Fruit fly (Drosophila melanogaster): ENCODE data around the gene Eip74EF.

DNA sequence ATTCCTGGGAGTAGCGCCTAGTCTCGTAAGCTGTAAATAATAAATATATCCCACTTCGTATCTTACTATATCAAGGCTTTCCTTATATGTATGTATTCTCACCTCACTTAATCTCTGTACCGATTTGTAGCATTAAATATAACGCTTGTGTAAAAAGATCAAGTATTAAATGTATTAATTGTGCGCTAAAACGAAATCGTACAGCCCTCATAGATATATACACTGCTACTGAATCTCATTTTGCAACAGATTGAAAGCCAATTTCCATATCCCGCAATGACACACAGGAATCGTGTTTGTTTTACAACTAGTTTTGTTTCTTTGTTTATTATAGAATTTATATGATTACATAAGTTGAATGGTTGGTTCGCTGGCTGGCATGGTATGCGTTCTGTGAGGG is 18.7 kb upstream of the Eip74EF start:
- TF ChIP-seq CG17806 (tag; optimal IDR thresholded peaks at IDR 0.05) (no peak), Ets98B (GFP tag; IDR thresholded peaks at IDR 0.05) (no peak), gl (tag; optimal IDR thresholded peaks at IDR 0.05) (no peak), fd96Ca (GFP tag; IDR thresholded peaks at IDR 0.05) (no peak), CG15710 (tag; optimal IDR thresholded peaks at IDR 0.05) (no peak), EcR (GFP tag; optimal IDR thresholded peaks at IDR 0.05) (peak; percentile 23), CG8301 (tag; optimal IDR thresholded peaks at IDR 0.05) (no peak), CG32121 (GFP tag; IDR thresholded peaks at IDR 0.05) (no peak), Snoo (tag; optimal IDR thresholded peaks at IDR 0.05) (no peak), Pif1A (GFP tag; optimal IDR thresholded peaks at IDR 0.05) (no peak), Pif1B (GFP tag; optimal IDR thresholded peaks at IDR 0.05) (no peak), CG8159 (tag; optimal IDR thresholded peaks at IDR 0.05) (no peak), CG13204 (GFP tag; optimal IDR thresholded peaks at IDR 0.05) (no peak), CG4496 (GFP tag; IDR thresholded peaks at IDR 0.05) (no peak)
